Worm (Caenorhabditis elegans) whole organism, midembryonic: ENCODE results near the gene C16C4.18.

Experiments used
- T22C8.4 ChIP-seq: fragments of 200-800 bp; sonication (Bioruptor generic); IDR thresholded peaks from 2 replicates; pipeline ENCODE4 v1.3.6; 2022; ENCODE audit warnings: missing genetic modification characterization, missing compliant biosample characterization
- cog-1 ChIP-seq: sonication (generic microtip); optimal IDR thresholded peaks from 2 replicates; lab custom pipeline; 2016; ENCODE audit warnings: missing genetic modification characterization, missing compliant biosample characterization
- flt-1 ChIP-seq: fragments of 200-800 bp; sonication (Bioruptor generic); IDR thresholded peaks from 2 replicates; pipeline ENCODE4 v1.3.6; 2022; ENCODE audit warnings: missing genetic modification characterization, missing compliant biosample characterization
- klf-2 ChIP-seq: fragments of 200-800 bp; sonication (Bioruptor generic); conservative IDR thresholded peaks from 2 replicates; pipeline ENCODE4 v1.3.6; 2022; ENCODE audit warnings: missing genetic modification reagents, missing genetic modification characterization, missing compliant biosample characterization
- med-1 ChIP-seq: sonication (generic microtip); optimal IDR thresholded peaks from 2 replicates; lab custom pipeline; 2017; ENCODE audit warnings: missing genetic modification characterization, mild to moderate bottlenecking, missing compliant biosample characterization, antibody characterized with exemption, missing genetic modification reagents; ENCODE audit not compliant: insufficient read depth
- ref-1 ChIP-seq: fragments of 200-800 bp; sonication (Bioruptor generic); conservative IDR thresholded peaks from 2 replicates; pipeline ENCODE4 v1.3.6; 2022; ENCODE audit warnings: missing genetic modification reagents, missing genetic modification characterization, missing compliant biosample characterization
- tab-1 ChIP-seq: fragments of 200-800 bp; sonication (Bioruptor generic); IDR thresholded peaks from 2 replicates; pipeline ENCODE4 v1.3.6; 2022; ENCODE audit warnings: missing genetic modification characterization, missing compliant biosample characterization
- ztf-23 ChIP-seq: fragments of 200-800 bp; sonication (Bioruptor generic); IDR thresholded peaks from 2 replicates; pipeline ENCODE4 v1.3.6; 2022; ENCODE audit warnings: missing genetic modification reagents, missing genetic modification characterization, missing compliant biosample characterization
- ztf-29 ChIP-seq: fragments of 200-800 bp; sonication (Bioruptor generic); IDR thresholded peaks from 2 replicates; pipeline ENCODE4 v1.3.6; 2022; ENCODE audit warnings: missing genetic modification reagents, missing genetic modification characterization, missing compliant biosample characterization

DNA sequence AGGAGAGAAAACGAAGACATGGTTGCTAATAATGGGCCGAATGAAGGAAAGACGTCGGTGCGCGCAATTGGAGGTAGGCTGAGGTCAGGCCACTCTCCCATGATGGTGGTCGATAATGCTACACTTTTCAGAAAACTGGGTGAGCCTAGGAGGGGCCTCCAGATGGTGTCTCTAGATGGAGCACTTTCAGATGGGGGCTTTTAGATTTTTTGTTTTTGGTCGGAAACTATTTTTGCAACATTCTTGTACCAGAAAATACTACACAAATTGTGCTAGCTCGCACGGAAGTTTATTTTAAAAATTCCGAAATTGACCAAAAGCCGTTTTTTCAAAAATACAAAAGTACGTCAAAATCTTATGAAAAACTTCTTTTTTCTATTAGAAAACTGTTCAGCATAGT is 42.8 kb downstream of the C16C4.18 start, which contains the start of gene fbxb-10:
- TF ChIP-seq ztf-23 (GFP tag; lab: Robert Waterston, UW) (no peak), cog-1 (tag; lab: Kevin White, UChicago) (no peak), flt-1 (no peak), tab-1 (GFP tag; lab: Robert Waterston, UW) (no peak), ref-1 (no peak), ztf-29 (GFP tag; lab: Robert Waterston, UW) (no peak), med-1 (GFP tag; lab: Kevin White, UChicago) (no peak), T22C8.4 (GFP tag; lab: Robert Waterston, UW) (no peak), klf-2 (GFP tag; lab: Robert Waterston, UW) (no peak)
